Worm (Caenorhabditis elegans) whole organism, L4/young adult: ENCODE measurements around the gene srt-59.

Experiments used
- W03F9.2 ChIP-seq: fragments of 150-350 bp; optimal IDR thresholded peaks from 2 replicates; lab custom pipeline; 2014; ENCODE audit warnings: missing biosample characterization, missing genetic modification characterization
- dao-5 ChIP-seq: sonication (generic microtip); optimal IDR thresholded peaks from 2 replicates; lab custom pipeline; 2016; ENCODE audit warnings: missing genotype, missing genetic modification characterization, moderate library complexity, missing compliant biosample characterization
- him-1 ChIP-seq: sonication (generic microtip); optimal IDR thresholded peaks from 2 replicates; lab custom pipeline; 2016; ENCODE audit warnings: missing genotype, missing genetic modification reagents, missing genetic modification characterization, missing compliant biosample characterization

ce11 chrIV:554005-554404 lies 47.5 kb downstream of the srt-59 start:
- TF ChIP-seq him-1: no peak
- TF ChIP-seq dao-5 (tag; lab: Kevin White, UChicago): no peak
- no peak for TF ChIP-seq W03F9.2 (tag; lab: Kevin White, UChicago)
